Worm (Caenorhabditis elegans): ENCODE data around the gene clec-186.

DNA sequence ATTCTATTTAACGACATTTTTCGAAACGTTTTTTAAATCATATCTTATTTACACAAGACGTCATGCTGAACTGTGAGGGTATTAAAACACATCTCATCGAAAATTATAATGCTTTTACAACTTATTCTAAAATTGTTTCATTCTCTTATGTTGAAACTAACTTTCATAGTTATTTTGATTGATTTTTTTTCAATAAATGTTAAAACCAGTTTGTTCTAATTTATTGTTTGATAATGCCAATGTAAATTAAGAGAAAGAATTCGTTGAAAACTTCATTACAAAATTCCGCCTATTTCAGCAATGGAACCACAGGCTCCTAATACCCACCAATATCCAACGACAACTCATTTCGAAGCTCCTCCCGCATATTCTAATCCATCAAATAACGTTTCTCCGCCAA lies 29.1 kb downstream of the clec-186 start, which contains the start of gene K08D8.11:
- no peak for TF ChIP-seq madf-10 (tag; optimal IDR thresholded peaks at IDR 0.05)
- TF ChIP-seq egl-18 (GFP tag; IDR thresholded peaks at IDR 0.05) = no peak
- no peak for TF ChIP-seq madf-3 (GFP tag; IDR thresholded peaks at IDR 0.05)
- no peak for TF ChIP-seq lin-35 (GFP tag; optimal IDR thresholded peaks at IDR 0.05)
- no peak for TF ChIP-seq F37B4.10 (GFP tag; IDR thresholded peaks at IDR 0.05)
- TF ChIP-seq F49E8.2 (tag; optimal IDR thresholded peaks at IDR 0.05; ENCODE audit: insufficient read depth) = no peak
- no peak for TF ChIP-seq atf-7 (tag; optimal IDR thresholded peaks at IDR 0.05)
- TF ChIP-seq repo-1 (tag; optimal IDR thresholded peaks at IDR 0.05) = no peak
